Worm (Caenorhabditis elegans): Measurements from ENCODE around the gene Y43F8B.7.

Y43F8B.7 gene

DNA sequence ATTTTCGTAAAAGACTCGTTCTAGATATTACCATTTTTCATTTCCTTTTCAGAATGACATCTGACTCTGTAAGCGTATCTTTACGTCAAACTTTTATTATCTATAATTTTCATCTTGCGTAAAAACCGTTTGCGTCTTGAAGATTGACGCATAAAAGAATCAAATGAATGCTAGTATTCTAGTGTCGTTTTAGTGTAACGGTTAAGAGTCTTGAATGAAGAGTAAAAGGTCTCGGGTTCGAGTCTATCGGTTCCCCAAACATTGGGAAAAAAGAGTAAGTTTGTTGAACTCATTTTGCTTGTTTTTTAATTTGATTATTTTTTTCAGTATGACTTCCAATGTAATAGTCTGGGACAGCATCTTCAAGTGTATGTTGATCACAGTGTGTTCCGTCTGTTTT, 6.1 kb upstream of the Y43F8B.7 start, which contains the start of gene Y43F8B.17 (continued):
- no peak for TF ChIP-seq gei-8 (GFP tag; optimal IDR thresholded peaks at IDR 0.05)

DNA sequence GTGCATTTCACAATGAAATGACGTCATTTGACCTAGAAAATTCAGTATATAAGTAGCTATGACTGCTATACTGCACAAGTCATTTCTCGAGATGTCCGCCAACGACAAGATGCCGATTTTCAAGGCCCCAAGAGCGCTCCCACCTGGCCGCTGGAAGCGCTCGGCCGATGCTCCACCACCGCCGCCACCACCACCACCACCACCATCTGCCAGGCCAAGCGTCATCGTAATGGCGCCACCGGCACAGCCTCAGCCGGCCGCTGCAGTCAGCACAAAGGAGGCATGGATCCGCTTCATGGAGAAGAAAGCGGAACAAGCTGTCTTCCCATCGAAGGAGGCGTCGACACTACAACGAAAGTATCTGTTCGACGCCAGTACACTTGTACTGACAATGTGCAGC, 5.3 kb upstream of the Y43F8B.7 start, which contains the start of gene Y43F8B.28:
Y43F8B.28 (plus strand) TSS at position 59 of the 400 bp plus-strand sequence.
- no peak for TF ChIP-seq saeg-2 (GFP tag; IDR thresholded peaks at IDR 0.05)
- peak; percentile 95 for TF ChIP-seq set-16 (GFP tag; IDR thresholded peaks at IDR 0.05)
- TF ChIP-seq ZK337.2 (GFP tag; IDR thresholded peaks at IDR 0.05) = no peak
- no peak for TF ChIP-seq ceh-20 (GFP tag; IDR thresholded peaks at IDR 0.05)
- TF ChIP-seq unc-39 (tag; optimal IDR thresholded peaks at IDR 0.05) = no peak
- TF ChIP-seq zfp-2 (tag; optimal IDR thresholded peaks at IDR 0.05) = no peak
- TF ChIP-seq daf-12 (tag; optimal IDR thresholded peaks at IDR 0.05) = no peak
- TF ChIP-seq jun-1 (tag; optimal IDR thresholded peaks at IDR 0.05) = no peak

DNA sequence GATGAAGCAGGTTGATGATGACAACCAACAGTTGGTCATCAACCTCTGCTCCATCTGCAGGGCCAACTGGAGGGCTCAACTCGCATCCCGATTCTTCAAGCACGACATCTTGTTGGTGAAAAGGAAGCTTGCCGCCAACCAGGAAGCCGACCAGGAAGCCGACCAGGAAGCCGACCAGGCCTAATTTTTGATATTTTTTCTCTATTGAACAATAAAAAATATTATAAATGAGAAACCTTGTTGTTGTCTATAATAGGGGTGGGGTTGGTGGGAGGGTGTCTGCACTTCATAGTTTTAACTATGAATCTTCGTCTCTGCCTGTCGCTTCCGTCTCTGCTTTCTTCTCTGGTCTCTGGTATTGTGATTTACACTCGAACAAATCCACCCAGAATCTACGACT, 4.9 kb upstream of the Y43F8B.7 start, which contains the start of gene Y43F8B.18:
Y43F8B.18 (plus strand) TSS at position 301 of the 400 bp plus-strand sequence.
- TF ChIP-seq lin-38 (GFP tag; IDR thresholded peaks at IDR 0.05) (no peak), lin-39 (tag; optimal IDR thresholded peaks at IDR 0.05) (no peak), dve-1 (tag; optimal IDR thresholded peaks at IDR 0.05; ENCODE audit: insufficient read depth) (no peak), nhr-76 (tag; optimal IDR thresholded peaks at IDR 0.05) (no peak), egl-43 (GFP tag; IDR thresholded peaks at IDR 0.05) (no peak), mdt-29 (GFP tag; IDR thresholded peaks at IDR 0.05) (no peak), dmd-8 (GFP tag; IDR thresholded peaks at IDR 0.05) (no peak), lsy-2 (tag; optimal IDR thresholded peaks at IDR 0.05) (no peak), dpl-1 (GFP tag; optimal IDR thresholded peaks at IDR 0.05) (no peak), rbr-2 (tag; optimal IDR thresholded peaks at IDR 0.05) (no peak), madf-9 (GFP tag; conservative IDR thresholded peaks at IDR 0.05) (no peak)

DNA sequence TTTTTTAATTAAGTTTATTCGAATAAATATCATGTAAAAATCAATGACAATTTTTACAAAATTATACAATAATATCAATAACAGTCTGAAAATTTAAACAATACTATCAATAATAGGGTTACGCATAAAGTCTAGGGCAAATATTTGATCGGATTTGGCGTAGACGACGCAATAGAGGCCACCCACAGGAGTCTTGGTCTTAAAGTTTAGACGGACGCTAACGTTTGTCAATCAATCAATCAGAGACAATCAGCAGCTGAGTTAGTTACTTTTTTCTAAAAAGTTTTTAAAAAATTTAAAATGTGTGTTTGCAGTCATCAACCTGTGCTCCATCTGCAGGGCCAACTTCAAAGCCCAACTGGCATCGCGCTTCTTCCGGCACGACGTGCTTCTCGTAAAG, 741 bp downstream of the Y43F8B.7 start, which contains the start of gene Y43F8B.29:
Y43F8B.29 (plus strand) TSS at position 301 of the 400 bp plus-strand sequence.
- no peak for TF ChIP-seq jun-1 (tag; optimal IDR thresholded peaks at IDR 0.05)
- TF ChIP-seq attf-4 (tag; optimal IDR thresholded peaks at IDR 0.05) = no peak
- no peak for TF ChIP-seq vab-7 (GFP tag; IDR thresholded peaks at IDR 0.05)
- TF ChIP-seq hlh-30 (tag; optimal IDR thresholded peaks at IDR 0.05; ENCODE audit: insufficient read depth) = no peak
- TF ChIP-seq Y48G9A.11 (GFP tag; IDR thresholded peaks at IDR 0.05) = no peak
- no peak for TF ChIP-seq dpl-1 (GFP tag; optimal IDR thresholded peaks at IDR 0.05)
- TF ChIP-seq mdl-1 (tag; optimal IDR thresholded peaks at IDR 0.05) = no peak
- TF ChIP-seq Y5F2A.4 (GFP tag; optimal IDR thresholded peaks at IDR 0.05) = no peak
- TF ChIP-seq nhr-25 (tag; optimal IDR thresholded peaks at IDR 0.05; ENCODE audit: borderline replicate concordance, insufficient read depth) = no peak
- no peak for TF ChIP-seq fkh-10 (GFP tag; optimal IDR thresholded peaks at IDR 0.05)
- no peak for TF ChIP-seq hmg-1.1 (GFP tag; IDR thresholded peaks at IDR 0.05)
- no peak for TF ChIP-seq set-16 (GFP tag; IDR thresholded peaks at IDR 0.05)
- no peak for TF ChIP-seq duxl-1 (tag; optimal IDR thresholded peaks at IDR 0.05; ENCODE audit: poor library complexity)
- no peak for TF ChIP-seq mdt-29 (GFP tag; IDR thresholded peaks at IDR 0.05)
- TF ChIP-seq hif-1 (tag; optimal IDR thresholded peaks at IDR 0.05) = no peak
- TF ChIP-seq egl-27 (tag; optimal IDR thresholded peaks at IDR 0.05) = no peak
- TF ChIP-seq ceh-44 (GFP tag; IDR thresholded peaks at IDR 0.05) = no peak
- TF ChIP-seq ceh-20 (GFP tag; IDR thresholded peaks at IDR 0.05) = no peak
- TF ChIP-seq lsy-2 (tag; optimal IDR thresholded peaks at IDR 0.05) = no peak

DNA sequence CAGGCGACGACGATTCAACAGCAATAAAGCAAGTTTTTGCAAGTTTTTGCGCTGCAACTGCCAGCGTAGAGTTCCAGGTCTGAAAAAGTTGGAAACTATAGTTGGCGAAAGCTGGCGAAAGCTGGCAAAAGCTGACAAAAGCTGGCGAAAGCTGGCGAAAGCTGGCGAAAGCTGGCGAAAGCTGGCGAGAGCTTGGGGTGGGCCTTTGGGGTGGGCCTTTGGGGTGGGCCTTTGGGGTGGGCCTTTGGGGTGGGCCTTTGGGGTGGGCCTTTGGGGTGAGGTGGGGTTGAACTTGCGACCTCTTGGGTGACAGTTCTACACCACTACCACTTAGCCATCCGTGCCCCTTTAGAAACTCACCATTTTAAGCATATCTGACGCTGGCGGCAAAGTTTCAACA, 4.6 kb downstream of the Y43F8B.7 start:
- no peak for TF ChIP-seq F26F4.8 (GFP tag; conservative IDR thresholded peaks at IDR 0.05)
- TF ChIP-seq snpc-1.2 (GFP tag; IDR thresholded peaks at IDR 0.05) = 0 out of 2 replicates have a peak, but pooled peaks have one; percentile 20
- no peak for TF ChIP-seq attf-4 (tag; optimal IDR thresholded peaks at IDR 0.05)
- TF ChIP-seq set-16 (GFP tag; IDR thresholded peaks at IDR 0.05) = peak; percentile 89
